Worm (Caenorhabditis elegans): Measurements from ENCODE around the gene F20B6.4.
A peak's percentile ranks its signal among the peaks of the same experiment; 100 is the strongest.

Gene F20B6.4

DNA sequence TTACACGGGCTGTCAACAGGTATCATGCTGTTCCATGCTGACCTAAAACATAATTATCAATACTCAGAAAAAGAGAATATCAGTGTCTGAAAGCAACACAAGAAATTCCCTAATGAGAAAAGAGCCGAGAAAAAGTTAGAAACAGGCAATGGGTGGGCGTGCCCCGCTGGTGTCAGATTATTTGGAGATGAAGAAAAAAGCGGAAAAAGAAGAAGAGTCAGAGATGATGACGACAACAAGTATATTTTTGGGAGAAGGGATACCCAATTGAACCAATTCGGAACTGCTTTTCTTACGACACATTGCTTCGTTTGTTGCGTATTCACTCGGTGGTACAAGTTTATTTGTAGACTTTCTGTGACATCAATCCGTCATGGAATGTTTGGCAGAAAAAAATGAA lies at the start of gene F20B6.4:
F20B6.4 (minus strand) TSS at position 101 of the 400 bp plus-strand sequence.
- TF ChIP-seq F13H6.1 (tag; optimal IDR thresholded peaks at IDR 0.05): no peak

ce11 chrX:4245124-4245523 lies 48.8 kb upstream of the F20B6.4 start:
- TF ChIP-seq lin-39 (tag; optimal IDR thresholded peaks at IDR 0.05) (no peak), fos-1 (tag; optimal IDR thresholded peaks at IDR 0.05) (peak; percentile 14), Y55F3AM.14 (GFP tag; optimal IDR thresholded peaks at IDR 0.05) (no peak), aly-2 (tag; optimal IDR thresholded peaks at IDR 0.05) (no peak), sma-9 (GFP tag; optimal IDR thresholded peaks at IDR 0.05) (peak; percentile 76), sma-9 (tag; optimal IDR thresholded peaks at IDR 0.05) (no peak), unc-62 (GFP tag; optimal IDR thresholded peaks at IDR 0.05) (no peak), egl-27 (tag; optimal IDR thresholded peaks at IDR 0.05) (no peak), nhr-12 (tag; optimal IDR thresholded peaks at IDR 0.05) (no peak), nhr-25 (tag; optimal IDR thresholded peaks at IDR 0.05) (no peak), mbf-1 (tag; optimal IDR thresholded peaks at IDR 0.05) (no peak), crh-2 (tag; optimal IDR thresholded peaks at IDR 0.05) (peak; percentile 75), F13H6.1 (tag; optimal IDR thresholded peaks at IDR 0.05) (no peak), nhr-11 (tag; optimal IDR thresholded peaks at IDR 0.05) (no peak)

DNA sequence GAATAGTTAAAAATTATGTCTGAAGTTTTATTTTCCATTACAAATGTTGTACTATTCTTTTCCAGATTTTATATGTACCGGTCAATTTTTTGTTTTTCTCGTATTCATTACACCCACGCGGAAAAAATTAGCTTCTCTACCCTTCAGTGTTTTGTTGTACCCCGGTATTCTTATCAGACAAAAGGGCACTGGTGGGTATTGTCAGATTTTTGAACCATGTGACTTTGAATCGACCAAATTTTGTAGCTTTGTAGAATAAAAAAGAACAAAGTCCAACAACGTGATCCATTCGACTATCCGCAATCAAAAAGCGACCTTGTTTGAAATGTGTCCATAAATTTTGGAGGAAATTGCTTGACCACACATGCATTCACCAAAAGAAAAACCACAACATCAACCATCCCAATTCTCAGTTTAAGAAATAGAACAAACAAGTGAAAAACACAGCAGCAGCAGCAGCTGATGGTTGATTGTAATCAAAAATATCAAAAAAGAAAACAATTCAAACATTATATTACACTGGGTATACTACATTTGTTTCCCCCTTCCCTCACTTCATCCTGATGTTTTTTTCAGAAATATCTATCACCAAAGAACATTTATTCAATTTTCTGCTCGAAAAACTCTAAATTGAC lies 48.3 kb upstream of the F20B6.4 start:
- peak; percentile 1 for TF ChIP-seq nhr-129 (tag; optimal IDR thresholded peaks at IDR 0.05)
- peak; percentile 66 for TF ChIP-seq sma-9 (GFP tag; optimal IDR thresholded peaks at IDR 0.05)
- TF ChIP-seq sma-9 (tag; optimal IDR thresholded peaks at IDR 0.05): no peak
- no peak for TF ChIP-seq R02D3.7 (tag; optimal IDR thresholded peaks at IDR 0.05)
- no peak for TF ChIP-seq nhr-10 (tag; optimal IDR thresholded peaks at IDR 0.05)
- TF ChIP-seq gmeb-1 (tag; optimal IDR thresholded peaks at IDR 0.05): peak; percentile 8
- peak; percentile 9 for TF ChIP-seq nhr-6 (tag; optimal IDR thresholded peaks at IDR 0.05)
- no peak for TF ChIP-seq snpc-4 (tag; optimal IDR thresholded peaks at IDR 0.05)
- TF ChIP-seq sma-3 (GFP tag; optimal IDR thresholded peaks at IDR 0.05): peak; percentile 15
- TF ChIP-seq crh-2 (tag; optimal IDR thresholded peaks at IDR 0.05): peak; percentile 69
- peak in 1 of 2 experiments; percentile 37 for TF ChIP-seq mdl-1 (tag; optimal IDR thresholded peaks at IDR 0.05)

DNA sequence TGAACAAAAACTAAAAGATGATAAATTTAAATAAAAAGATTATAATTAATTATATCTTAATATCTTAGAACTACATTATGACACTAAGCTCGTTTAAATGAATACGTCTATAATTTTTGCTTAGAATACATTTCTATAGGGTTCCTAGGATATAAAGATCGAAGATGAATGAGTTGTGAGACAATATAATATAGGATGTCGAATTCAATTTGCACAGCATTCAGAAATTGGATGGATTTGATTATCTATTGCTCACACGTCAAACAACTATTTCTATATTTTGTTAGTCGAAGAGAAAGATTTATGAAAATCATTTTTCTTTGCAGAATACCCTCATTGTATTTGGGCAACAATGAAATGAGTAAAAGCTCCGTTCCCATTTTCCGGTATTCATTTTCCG lies 42.6 kb upstream of the F20B6.4 start:
- TF ChIP-seq alr-1 (tag; optimal IDR thresholded peaks at IDR 0.05) (no peak), mdl-1 (tag; optimal IDR thresholded peaks at IDR 0.05) (no peak), sma-9 (GFP tag; optimal IDR thresholded peaks at IDR 0.05) (peak; percentile 69), sma-9 (tag; optimal IDR thresholded peaks at IDR 0.05) (no peak)

- no peak for TF ChIP-seq mab-5 (tag; optimal IDR thresholded peaks at IDR 0.05)
- no peak for TF ChIP-seq ztf-1 (GFP tag; conservative IDR thresholded peaks at IDR 0.05)
- TF ChIP-seq ztf-11 (tag; optimal IDR thresholded peaks at IDR 0.05): no peak
- TF ChIP-seq unc-55 (GFP tag; optimal IDR thresholded peaks at IDR 0.05): no peak
- TF ChIP-seq lsy-2 (tag; optimal IDR thresholded peaks at IDR 0.05): no peak
- no peak for TF ChIP-seq nhr-25 (tag; optimal IDR thresholded peaks at IDR 0.05)
- no peak for TF ChIP-seq nhr-10 (tag; optimal IDR thresholded peaks at IDR 0.05)
- TF ChIP-seq nhr-129 (tag; optimal IDR thresholded peaks at IDR 0.05): no peak
- no peak for TF ChIP-seq F13H6.1 (tag; optimal IDR thresholded peaks at IDR 0.05)
Observed at ce11 chrX:4235752-4236151, 39.4 kb upstream of the F20B6.4 start, which contains the start of gene rab-37. Gene rab-37 (minus strand): TSS chrX:4235852.

ce11 chrX:4222779-4223387 lies 26.6 kb upstream of the F20B6.4 start:
- no peak for TF ChIP-seq nhr-77 (tag; optimal IDR thresholded peaks at IDR 0.05)
- no peak for TF ChIP-seq ZK546.5 (tag; optimal IDR thresholded peaks at IDR 0.05)
- peak; percentile 39 for TF ChIP-seq snpc-4 (tag; optimal IDR thresholded peaks at IDR 0.05)
- peak; percentile 85 for TF ChIP-seq sem-4 (tag; optimal IDR thresholded peaks at IDR 0.05)
- TF ChIP-seq mbf-1 (tag; optimal IDR thresholded peaks at IDR 0.05): no peak
- TF ChIP-seq C34F6.9 (tag; optimal IDR thresholded peaks at IDR 0.05): peak; percentile 62
- TF ChIP-seq alr-1 (tag; optimal IDR thresholded peaks at IDR 0.05): no peak
- peak; percentile 49 for TF ChIP-seq unc-55 (GFP tag; optimal IDR thresholded peaks at IDR 0.05)
- TF ChIP-seq Y55F3AM.14 (GFP tag; optimal IDR thresholded peaks at IDR 0.05): peak; percentile 79
- TF ChIP-seq ztf-4 (tag; optimal IDR thresholded peaks at IDR 0.05): peak; percentile 80
- no peak for TF ChIP-seq blmp-1 (tag; optimal IDR thresholded peaks at IDR 0.05; ENCODE audit: insufficient read depth)
- TF ChIP-seq nhr-129 (tag; optimal IDR thresholded peaks at IDR 0.05): peak; percentile 73
- TF ChIP-seq sma-3 (GFP tag; optimal IDR thresholded peaks at IDR 0.05): peak; percentile 94
- TF ChIP-seq ztf-11 (tag; optimal IDR thresholded peaks at IDR 0.05): no peak
- TF ChIP-seq lsy-2 (tag; optimal IDR thresholded peaks at IDR 0.05): peak; percentile 39 to 81
- no peak for TF ChIP-seq R02D3.7 (tag; optimal IDR thresholded peaks at IDR 0.05)
- no peak for TF ChIP-seq aly-2 (tag; optimal IDR thresholded peaks at IDR 0.05)
- TF ChIP-seq nhr-10 (tag; optimal IDR thresholded peaks at IDR 0.05): peak; percentile 36
- TF ChIP-seq sma-9 (GFP tag; optimal IDR thresholded peaks at IDR 0.05): peak; percentile 83
- no peak for TF ChIP-seq sma-9 (tag; optimal IDR thresholded peaks at IDR 0.05)
- TF ChIP-seq egl-27 (tag; optimal IDR thresholded peaks at IDR 0.05): peak; percentile 84
- TF ChIP-seq lin-11 (tag; optimal IDR thresholded peaks at IDR 0.05): peak; percentile 77
- TF ChIP-seq nhr-25 (tag; optimal IDR thresholded peaks at IDR 0.05): peak; percentile 77
- peak; percentile 82 for TF ChIP-seq mab-5 (tag; optimal IDR thresholded peaks at IDR 0.05)
- TF ChIP-seq nhr-237 (tag; optimal IDR thresholded peaks at IDR 0.05): peak; percentile 34
- peak; percentile 63 for TF ChIP-seq ama-1 (optimal IDR thresholded peaks at IDR 0.05)
- no peak for TF ChIP-seq ztf-1 (GFP tag; conservative IDR thresholded peaks at IDR 0.05)
- no peak for TF ChIP-seq unc-39 (tag; optimal IDR thresholded peaks at IDR 0.05)
- no peak for TF ChIP-seq nhr-12 (tag; optimal IDR thresholded peaks at IDR 0.05)

Measured in whole organism, L2 larva.